Fruit fly (Drosophila melanogaster) whole organism, embryonic: ENCODE results near the gene Rab19.

ENCODE experiments used
- Atf6 ChIP-seq: fragments of 200-800 bp; sonication (Bioruptor generic); IDR thresholded peaks from 2 replicates; pipeline ENCODE4 v1.3.6; 2022; ENCODE audit warnings: missing biosample characterization, missing genetic modification characterization
- CG10147 ChIP-seq: fragments of 200-800 bp; sonication (Bioruptor generic); optimal IDR thresholded peaks from 2 replicates; lab custom pipeline; 2019; ENCODE audit warnings: missing biosample characterization, mild to moderate bottlenecking, missing genetic modification characterization, moderate library complexity
- CG11398 ChIP-seq: fragments of 200-800 bp; sonication (Bioruptor generic); optimal IDR thresholded peaks from 2 replicates; lab custom pipeline; 2016; ENCODE audit warnings: missing biosample characterization, missing genetic modification characterization
- CG1233 ChIP-seq: fragments of 200-800 bp; sonication (Bioruptor generic); optimal IDR thresholded peaks from 4 replicates; lab custom pipeline; 2018; ENCODE audit warnings: missing biosample characterization, mild to moderate bottlenecking, missing genetic modification characterization
- CG12744 ChIP-seq: fragments of 200-800 bp; sonication (Bioruptor generic); optimal IDR thresholded peaks from 2 replicates; lab custom pipeline; 2016; ENCODE audit warnings: missing biosample characterization, missing genetic modification characterization
- CG15479 ChIP-seq: fragments of 200-800 bp; sonication (Bioruptor generic); optimal IDR thresholded peaks from 3 replicates; lab custom pipeline; 2019; ENCODE audit warnings: missing biosample characterization, mild to moderate bottlenecking, missing genetic modification characterization, moderate library complexity
- CG16779 ChIP-seq: fragments of 200-800 bp; sonication (Bioruptor generic); IDR thresholded peaks from 2 replicates; pipeline ENCODE4 v1.3.6; 2022; ENCODE audit warnings: missing biosample characterization, missing genetic modification characterization
- CG1832 ChIP-seq: fragments of 200-800 bp; sonication (Bioruptor generic); optimal IDR thresholded peaks from 2 replicates; lab custom pipeline; 2017; ENCODE audit warnings: missing biosample characterization, mild to moderate bottlenecking, missing genetic modification characterization, inconsistent platforms
- CG2116 ChIP-seq: fragments of 200-800 bp; sonication (Bioruptor generic); optimal IDR thresholded peaks from 3 replicates; lab custom pipeline; 2018; ENCODE audit warnings: missing biosample characterization, mild to moderate bottlenecking, missing genetic modification characterization
- CG2712 ChIP-seq: fragments of 200-800 bp; optimal IDR thresholded peaks from 3 replicates; lab custom pipeline; 2019; ENCODE audit warnings: missing biosample characterization, mild to moderate bottlenecking, missing genetic modification characterization, moderate library complexity
- CG30403 ChIP-seq: fragments of 200-800 bp; sonication (Bioruptor generic); optimal IDR thresholded peaks from 3 replicates; lab custom pipeline; 2016; ENCODE audit warnings: missing biosample characterization, missing genetic modification characterization
- CG32772 ChIP-seq: fragments of 200-800 bp; sonication (Bioruptor generic); IDR thresholded peaks from 2 replicates; pipeline ENCODE4 v1.3.6; 2022; ENCODE audit warnings: missing biosample characterization, missing genetic modification characterization
- CG34376 ChIP-seq: fragments of 200-800 bp; sonication (Bioruptor generic); optimal IDR thresholded peaks from 2 replicates; lab custom pipeline; 2018; ENCODE audit warnings: missing biosample characterization, mild to moderate bottlenecking, missing genetic modification characterization
- CG34422 ChIP-seq: fragments of 200-800 bp; sonication (Bioruptor generic); IDR thresholded peaks from 3 replicates; pipeline ENCODE4 v1.3.6; 2022; ENCODE audit warnings: missing biosample characterization, missing genetic modification characterization
- CG3726 ChIP-seq: fragments of 200-800 bp; sonication (Bioruptor generic); IDR thresholded peaks from 3 replicates; pipeline ENCODE4, ENCODE4 v1.3.6; 2022; ENCODE audit warnings: missing biosample characterization, missing genetic modification characterization
- CG3838 ChIP-seq: fragments of 200-800 bp; sonication (Bioruptor generic); optimal IDR thresholded peaks from 3 replicates; lab custom pipeline; 2016; ENCODE audit warnings: missing biosample characterization, missing genetic modification characterization
- CG3847 ChIP-seq: fragments of 200-800 bp; sonication (Bioruptor generic); IDR thresholded peaks from 2 replicates; pipeline ENCODE4 v1.3.6; 2022; ENCODE audit warnings: missing biosample characterization, missing genetic modification characterization
- CG4730 ChIP-seq: fragments of 200-800 bp; sonication (Bioruptor generic); IDR thresholded peaks from 2 replicates; pipeline ENCODE4 v1.3.6; 2022; ENCODE audit warnings: missing biosample characterization, missing genetic modification characterization
- CG4820 ChIP-seq: fragments of 200-800 bp; sonication (Bioruptor generic); optimal IDR thresholded peaks from 3 replicates; lab custom pipeline; 2016; ENCODE audit warnings: missing biosample characterization, missing genetic modification characterization
- CG6813 ChIP-seq: fragments of 200-800 bp; sonication (Bioruptor generic); optimal IDR thresholded peaks from 2 replicates; lab custom pipeline; 2017; ENCODE audit warnings: missing biosample characterization, missing genetic modification characterization, mild to moderate bottlenecking, moderate library complexity, missing genetic modification reagents
- CG7372 ChIP-seq: fragments of 200-800 bp; sonication (Bioruptor generic); IDR thresholded peaks from 2 replicates; pipeline ENCODE4 v1.3.6; 2022; ENCODE audit warnings: missing biosample characterization, missing genetic modification characterization
- CG8765 ChIP-seq: fragments of 200-800 bp; sonication (Bioruptor generic); IDR thresholded peaks from 2 replicates; pipeline ENCODE4 v1.3.6; 2022; ENCODE audit warnings: missing biosample characterization, missing genetic modification characterization
- CG9437 ChIP-seq: fragments of 200-800 bp; sonication (Bioruptor generic); optimal IDR thresholded peaks from 2 replicates; lab custom pipeline; 2018; ENCODE audit warnings: missing biosample characterization, mild to moderate bottlenecking, missing genetic modification characterization
- CG9932 ChIP-seq: fragments of 200-800 bp; sonication (Bioruptor generic); IDR thresholded peaks from 2 replicates; pipeline ENCODE4 v1.3.6; 2022; ENCODE audit warnings: missing biosample characterization, missing genetic modification characterization
- CHES-1-like ChIP-seq: fragments of 200-800 bp; sonication (Bioruptor generic); optimal IDR thresholded peaks from 2 replicates; lab custom pipeline; 2016; ENCODE audit warnings: missing biosample characterization, missing genetic modification characterization
- CkIIα-i1 ChIP-seq: fragments of 200-800 bp; sonication (Bioruptor generic); IDR thresholded peaks from 2 replicates; pipeline ENCODE4 v1.3.6; 2022; ENCODE audit warnings: missing biosample characterization, missing genetic modification characterization
- D19B ChIP-seq: fragments of 200-800 bp; sonication (Bioruptor generic); optimal IDR thresholded peaks from 2 replicates; lab custom pipeline; 2017; ENCODE audit warnings: missing biosample characterization, mild to moderate bottlenecking, missing genetic modification characterization
- Dp ChIP-seq: fragments of 200-800 bp; sonication (Bioruptor generic); optimal IDR thresholded peaks from 2 replicates; lab custom pipeline; 2018; ENCODE audit warnings: missing biosample characterization, mild to moderate bottlenecking, missing genetic modification characterization, moderate library complexity
- Ets65A ChIP-seq: fragments of 200-800 bp; sonication (Bioruptor generic); peaks from one replicate; lab custom pipeline; 2016; ENCODE audit warnings: missing biosample characterization, missing genetic modification characterization
- HLH3B ChIP-seq: fragments of 200-800 bp; sonication (Bioruptor generic); IDR thresholded peaks from 2 replicates; pipeline ENCODE4 v1.3.6; 2022; ENCODE audit warnings: missing biosample characterization, missing genetic modification characterization
- HmgZ ChIP-seq: fragments of 200-800 bp; sonication (Bioruptor generic); optimal IDR thresholded peaks from 2 replicates; lab custom pipeline; 2018; ENCODE audit warnings: missing biosample characterization, mild to moderate bottlenecking, missing genetic modification characterization
- Nf-YA ChIP-seq: fragments of 200-800 bp; sonication (Bioruptor generic); IDR thresholded peaks from 2 replicates; pipeline ENCODE4 v1.3.6; 2022; ENCODE audit warnings: missing biosample characterization, missing genetic modification characterization
- PHDP ChIP-seq: fragments of 200-800 bp; sonication (Bioruptor generic); optimal IDR thresholded peaks from 3 replicates; lab custom pipeline; 2018; ENCODE audit warnings: missing biosample characterization, mild to moderate bottlenecking, missing genetic modification characterization, moderate library complexity
- Sox100B ChIP-seq: fragments of 200-800 bp; sonication (Bioruptor generic); optimal IDR thresholded peaks from 3 replicates; lab custom pipeline; 2018; ENCODE audit warnings: missing biosample characterization, mild to moderate bottlenecking, missing genetic modification characterization
- Usf ChIP-seq: fragments of 200-800 bp; sonication (Bioruptor generic); optimal IDR thresholded peaks from 2 replicates; lab custom pipeline; 2017; ENCODE audit warnings: missing genotype, missing biosample characterization, missing genetic modification characterization
- ac ChIP-seq: fragments of 200-800 bp; sonication (Bioruptor generic); optimal IDR thresholded peaks from 3 replicates; lab custom pipeline; 2017; ENCODE audit warnings: missing biosample characterization, mild to moderate bottlenecking, missing genetic modification characterization
- ato ChIP-seq: fragments of 200-800 bp; sonication (Bioruptor generic); IDR thresholded peaks from 2 replicates; pipeline ENCODE4 v1.3.6; 2022; ENCODE audit warnings: missing biosample characterization, missing genetic modification characterization; ENCODE audit not compliant: partially characterized antibody
- bowl ChIP-seq: fragments of 200-800 bp; sonication (Bioruptor generic); IDR thresholded peaks from 2 replicates; pipeline ENCODE4 v1.3.6; 2022; ENCODE audit warnings: missing biosample characterization, missing genetic modification characterization
- fd102C ChIP-seq: fragments of 200-800 bp; sonication (Bioruptor generic); optimal IDR thresholded peaks from 2 replicates; lab custom pipeline; 2018; ENCODE audit warnings: missing biosample characterization, mild to moderate bottlenecking, missing genetic modification characterization, moderate library complexity
- ken ChIP-seq: fragments of 200-800 bp; sonication (Bioruptor generic); IDR thresholded peaks from 3 replicates; pipeline ENCODE4 v1.3.6; 2022; ENCODE audit warnings: missing biosample characterization, missing genetic modification characterization
- mam ChIP-seq: fragments of 200-800 bp; sonication (Bioruptor generic); optimal IDR thresholded peaks from 3 replicates; lab custom pipeline; 2016; ENCODE audit warnings: missing biosample characterization, missing genetic modification characterization
- phol ChIP-seq: fragments of 200-800 bp; sonication (Bioruptor generic); optimal IDR thresholded peaks from 3 replicates; lab custom pipeline; 2018; ENCODE audit warnings: missing biosample characterization, mild to moderate bottlenecking, missing genetic modification characterization, moderate library complexity
- psq ChIP-seq: fragments of 200-800 bp; sonication (Bioruptor generic); optimal IDR thresholded peaks from 2 replicates; lab custom pipeline; 2017; ENCODE audit warnings: missing biosample characterization, missing genetic modification characterization
- repo ChIP-seq: fragments of 200-800 bp; sonication (Bioruptor generic); optimal IDR thresholded peaks from 2 replicates; lab custom pipeline; 2016; ENCODE audit warnings: missing biosample characterization, missing genetic modification characterization
- salm ChIP-seq: fragments of 200-800 bp; sonication (Bioruptor generic); optimal IDR thresholded peaks from 2 replicates; lab custom pipeline; 2018; ENCODE audit warnings: missing biosample characterization, mild to moderate bottlenecking, missing genetic modification characterization
- sd ChIP-seq: fragments of 200-800 bp; sonication (Bioruptor generic); optimal IDR thresholded peaks from 3 replicates; lab custom pipeline; 2018; ENCODE audit warnings: missing biosample characterization, mild to moderate bottlenecking, missing genetic modification characterization, moderate library complexity
- so ChIP-seq: fragments of 200-800 bp; sonication (Bioruptor generic); IDR thresholded peaks from 3 replicates; pipeline ENCODE4 v1.3.6; 2022; ENCODE audit warnings: missing biosample characterization, missing genetic modification characterization
- ssp ChIP-seq: fragments of 200-800 bp; sonication (Bioruptor generic); IDR thresholded peaks from 2 replicates; pipeline ENCODE4 v1.3.6; 2022; ENCODE audit warnings: missing biosample characterization, missing genetic modification characterization
- trem ChIP-seq: fragments of 200-800 bp; optimal IDR thresholded peaks from 3 replicates; lab custom pipeline; 2019; ENCODE audit warnings: missing biosample characterization, mild to moderate bottlenecking, missing genetic modification characterization, moderate library complexity
- zen ChIP-seq: fragments of 200-800 bp; sonication (Bioruptor generic); optimal IDR thresholded peaks from 3 replicates; lab custom pipeline; 2018; ENCODE audit warnings: missing biosample characterization, mild to moderate bottlenecking, missing genetic modification characterization, moderate library complexity

The Rab19 gene

DNA sequence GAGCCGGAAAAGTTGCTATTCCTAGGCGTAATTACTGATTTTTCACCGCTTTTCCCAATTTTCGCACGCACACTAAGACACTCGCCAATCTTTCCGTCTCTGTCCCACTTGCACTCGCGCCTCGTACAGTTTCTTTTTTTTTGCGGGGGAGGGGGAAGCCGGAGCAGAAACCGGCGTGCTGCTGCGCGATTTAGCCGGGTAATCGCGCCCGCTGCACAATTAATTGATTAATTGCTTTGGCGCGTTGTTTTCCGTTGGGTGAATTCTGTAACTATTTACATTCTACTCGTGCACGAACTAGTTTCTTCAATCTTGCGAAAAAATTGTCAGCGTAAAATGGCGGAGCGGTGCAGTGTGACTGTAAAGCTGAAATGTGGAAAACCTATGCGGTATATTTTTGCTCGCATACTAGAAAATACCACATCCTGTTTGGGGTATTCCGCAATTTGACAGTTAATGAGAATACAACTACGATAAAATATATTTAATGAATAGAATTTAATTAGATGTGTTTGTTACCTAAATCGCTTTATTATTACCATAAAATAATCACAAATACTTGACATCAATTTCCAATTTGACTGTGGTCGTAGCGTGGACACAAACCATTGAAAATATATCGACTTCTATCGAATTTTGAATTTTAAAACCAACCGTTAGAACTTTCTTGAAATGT is 18.5 kb downstream of the Rab19 start, which contains the start of gene Cpsf6 (continued):
- peak; percentile 49 for TF ChIP-seq D19B (GFP tag; lab: Kevin White, UChicago)
- peak; percentile 46 for TF ChIP-seq CG3838 (GFP tag; lab: Kevin White, UChicago)
- TF ChIP-seq Nf-YA (GFP tag; lab: Robert Waterston, UW) = peak; percentile 32; the same call in 1 of the 2 replicates
- peak; percentile 68 for TF ChIP-seq CG7372 (GFP tag; lab: Robert Waterston, UW)
- TF ChIP-seq CG15479 = peak; percentile 13
- TF ChIP-seq ssp = peak; percentile 74
- TF ChIP-seq salm (tag; lab: Kevin White, UChicago) = no peak
- TF ChIP-seq CG3726 (GFP tag; lab: Robert Waterston, UW) = no peak
- peak; percentile 82 for TF ChIP-seq CG2116 (GFP tag; lab: Kevin White, UChicago)
- peak; percentile 58 for TF ChIP-seq HLH3B (GFP tag; lab: Robert Waterston, UW)
- TF ChIP-seq CG4820 (GFP tag; lab: Kevin White, UChicago) = peak; percentile 37
- peak; percentile 33 for TF ChIP-seq CG1233 (GFP tag; lab: Kevin White, UChicago)
- TF ChIP-seq CG34422 (GFP tag; lab: Robert Waterston, UW) = peak; percentile 96
- TF ChIP-seq CG11398 (GFP tag; lab: Kevin White, UChicago) = no peak
- peak; percentile 87 for TF ChIP-seq trem (tag; lab: Kevin White, UChicago)
- TF ChIP-seq repo (GFP tag; lab: Kevin White, UChicago) = no peak
- TF ChIP-seq Ets65A (GFP tag; lab: Kevin White, UChicago) = peak; percentile 91
- no peak for TF ChIP-seq ac
- TF ChIP-seq CG32772 (GFP tag; lab: Robert Waterston, UW) = no peak
- peak; percentile 88 for TF ChIP-seq CG1832 (GFP tag; lab: Kevin White, UChicago)
- TF ChIP-seq CG6813 = no peak
- TF ChIP-seq Sox100B (GFP tag; lab: Kevin White, UChicago) = peak; percentile 35
- TF ChIP-seq fd102C (GFP tag; lab: Kevin White, UChicago) = peak; percentile 5
- TF ChIP-seq phol (tag; lab: Kevin White, UChicago) = peak; percentile 98
- peak; percentile 8 for TF ChIP-seq Usf (GFP tag; lab: Kevin White, UChicago)
- TF ChIP-seq mam (GFP tag; lab: Kevin White, UChicago) = peak; percentile 30
- TF ChIP-seq Dp (GFP tag; lab: Kevin White, UChicago) = peak; percentile 67
- no peak for TF ChIP-seq sd (tag; lab: Kevin White, UChicago)
- peak; percentile 66 for TF ChIP-seq CHES-1-like (GFP tag; lab: Kevin White, UChicago)
- 0 out of 2 replicates have a peak, but pooled peaks have one; percentile 20 for TF ChIP-seq ato (GFP tag; lab: Robert Waterston, UW)
- TF ChIP-seq zen (tag; lab: Kevin White, UChicago) = peak; percentile 89
- peak; percentile 66 for TF ChIP-seq CG3847 (GFP tag; lab: Robert Waterston, UW)
- TF ChIP-seq CG4730 (GFP tag; lab: Robert Waterston, UW) = peak; percentile 46; the same call in 1 of the 2 replicates
- peak; percentile 50; the same call in 1 of the 2 replicates for TF ChIP-seq CG8765 (GFP tag; lab: Robert Waterston, UW)
- TF ChIP-seq ken (GFP tag; lab: Robert Waterston, UW) = peak; percentile 43; the same call in 1 of the 3 replicates
- TF ChIP-seq CG34376 (GFP tag; lab: Kevin White, UChicago) = no peak
- TF ChIP-seq CG30403 (GFP tag; lab: Kevin White, UChicago) = peak; percentile 70
- no peak for TF ChIP-seq so
- TF ChIP-seq bowl (GFP tag; lab: Robert Waterston, UW) = no peak
- TF ChIP-seq Atf6 = peak; percentile 64
- TF ChIP-seq CG12744 (GFP tag; lab: Kevin White, UChicago) = no peak
- peak; percentile 76 for TF ChIP-seq PHDP (tag; lab: Kevin White, UChicago)
- TF ChIP-seq CG2712 (tag; lab: Kevin White, UChicago) = peak; percentile 78
- TF ChIP-seq CG16779 (GFP tag; lab: Robert Waterston, UW) = no peak; the same call in 1 of the 2 replicates
- peak; percentile 70 for TF ChIP-seq CG9932
- peak; percentile 53 for TF ChIP-seq HmgZ (tag; lab: Kevin White, UChicago)
- no peak for TF ChIP-seq CkIIα-i1 (GFP tag; lab: Robert Waterston, UW)
- TF ChIP-seq psq (GFP tag; lab: Kevin White, UChicago) = peak; percentile 17
- TF ChIP-seq CG9437 (GFP tag; lab: Kevin White, UChicago) = peak; percentile 6
- TF ChIP-seq CG10147 (GFP tag; lab: Kevin White, UChicago) = peak; percentile 44
